Worm (Caenorhabditis elegans) whole organism, midembryonic: ENCODE measurements around the gene F01G4.4.

ENCODE experiments used
- T22C8.4 ChIP-seq: fragments of 200-800 bp; sonication (Bioruptor generic); IDR thresholded peaks from 2 replicates; pipeline ENCODE4 v1.3.6; 2022; ENCODE audit warnings: missing genetic modification characterization, missing compliant biosample characterization
- flt-1 ChIP-seq: fragments of 200-800 bp; sonication (Bioruptor generic); IDR thresholded peaks from 2 replicates; pipeline ENCODE4 v1.3.6; 2022; ENCODE audit warnings: missing genetic modification characterization, missing compliant biosample characterization
- klf-2 ChIP-seq: fragments of 200-800 bp; sonication (Bioruptor generic); conservative IDR thresholded peaks from 2 replicates; pipeline ENCODE4 v1.3.6; 2022; ENCODE audit warnings: missing genetic modification reagents, missing genetic modification characterization, missing compliant biosample characterization
- ztf-23 ChIP-seq: fragments of 200-800 bp; sonication (Bioruptor generic); IDR thresholded peaks from 2 replicates; pipeline ENCODE4 v1.3.6; 2022; ENCODE audit warnings: missing genetic modification reagents, missing genetic modification characterization, missing compliant biosample characterization

DNA sequence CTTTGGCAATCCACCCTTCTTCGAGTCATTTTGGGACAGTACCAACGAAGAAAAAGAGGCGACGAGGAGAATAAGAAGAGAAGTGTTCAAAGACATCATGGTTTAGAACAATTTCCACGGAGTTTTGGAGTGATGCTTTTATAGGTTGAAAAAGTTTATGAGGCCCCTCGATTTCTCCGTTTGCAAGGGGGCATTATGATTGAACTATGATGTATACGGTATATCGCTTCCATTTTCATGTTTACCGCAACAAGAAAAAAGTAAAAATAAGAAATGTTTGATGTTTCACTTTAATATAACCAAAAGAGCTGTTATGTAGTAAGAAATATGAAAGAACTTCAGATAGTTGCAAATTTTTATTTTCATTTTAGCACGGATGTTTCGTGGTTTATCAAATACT, 41.8 kb upstream of the F01G4.4 start, which contains the start of gene srlf-18:
- TF ChIP-seq klf-2, result no peak
- no peak for TF ChIP-seq T22C8.4 (GFP tag; lab: Robert Waterston, UW)
- no peak for TF ChIP-seq flt-1
- TF ChIP-seq ztf-23 (GFP tag; lab: Robert Waterston, UW), result no peak
